Worm (Caenorhabditis elegans) whole organism, L2 larva: ENCODE results near the gene letm-1.

Experiments used
- C34F6.9 ChIP-seq: fragments of 150-350 bp; optimal IDR thresholded peaks from 2 replicates; lab custom pipeline; 2014; ENCODE audit warnings: missing biosample characterization, missing genetic modification characterization
- F13H6.1 ChIP-seq: sonication (generic microtip); optimal IDR thresholded peaks from 2 replicates; lab custom pipeline; 2016; ENCODE audit warnings: missing genetic modification characterization, missing compliant biosample characterization
- Y55F3AM.14 ChIP-seq: fragments of 200-800 bp; sonication (Bioruptor generic); optimal IDR thresholded peaks from 2 replicates; lab custom pipeline; 2018; ENCODE audit warnings: mild to moderate bottlenecking, missing genetic modification characterization, missing compliant biosample characterization
- ZK546.5 ChIP-seq: sonication (generic microtip); optimal IDR thresholded peaks from 2 replicates; lab custom pipeline; 2017; ENCODE audit warnings: missing biosample characterization, missing genetic modification characterization
- alr-1 ChIP-seq: fragments of 150-350 bp; optimal IDR thresholded peaks from 2 replicates; lab custom pipeline; 2014; ENCODE audit warnings: missing biosample characterization, missing genetic modification characterization
- ama-1 ChIP-seq: fragments of 150-350 bp; optimal IDR thresholded peaks from 2 replicates; lab custom pipeline; 2018; ENCODE audit warnings: inconsistent platforms
- blmp-1 ChIP-seq: sonication (generic microtip); optimal IDR thresholded peaks from 2 replicates; lab custom pipeline; 2017; ENCODE audit warnings: missing genetic modification characterization, mild to moderate bottlenecking, missing compliant biosample characterization, antibody characterized with exemption, moderate library complexity; ENCODE audit not compliant: insufficient read depth
- ceh-82 ChIP-seq: fragments of 150-350 bp; optimal IDR thresholded peaks from 2 replicates; lab custom pipeline; 2014; ENCODE audit warnings: missing biosample characterization, missing genetic modification characterization
- crh-2 ChIP-seq: sonication (generic microtip); optimal IDR thresholded peaks from 2 replicates; lab custom pipeline; 2017; ENCODE audit warnings: missing biosample characterization, missing genetic modification characterization
- dmd-4 ChIP-seq: sonication (generic microtip); optimal IDR thresholded peaks from 2 replicates; lab custom pipeline; 2017; ENCODE audit warnings: missing biosample characterization, missing genetic modification characterization
- egl-27 ChIP-seq: sonication (generic microtip); optimal IDR thresholded peaks from 3 replicates; lab custom pipeline; 2017; ENCODE audit warnings: missing biosample characterization, missing genetic modification reagents, missing genetic modification characterization
- elt-1 ChIP-seq: fragments of 150-350 bp; optimal IDR thresholded peaks from 2 replicates; lab custom pipeline; 2014; ENCODE audit warnings: missing biosample characterization, missing genetic modification characterization
- elt-3 ChIP-seq: sonication (generic microtip); optimal IDR thresholded peaks from 2 replicates; lab custom pipeline; 2017; ENCODE audit warnings: missing biosample characterization, missing genetic modification characterization
- fos-1 ChIP-seq: fragments of 150-350 bp; optimal IDR thresholded peaks from 2 replicates; lab custom pipeline; 2014; ENCODE audit warnings: missing biosample characterization, missing genetic modification characterization
- gmeb-1 ChIP-seq: fragments of 150-350 bp; optimal IDR thresholded peaks from 2 replicates; lab custom pipeline; 2014; ENCODE audit warnings: missing biosample characterization, missing genetic modification characterization
- lin-13 ChIP-seq: fragments of 150-350 bp; optimal IDR thresholded peaks from 2 replicates; lab custom pipeline; 2014; ENCODE audit warnings: missing biosample characterization, missing genetic modification reagents, missing genetic modification characterization
- lin-39 ChIP-seq: fragments of 150-350 bp; optimal IDR thresholded peaks from 2 replicates; lab custom pipeline; 2014; ENCODE audit warnings: missing biosample characterization, missing genetic modification reagents, missing genetic modification characterization
- mab-5 ChIP-seq: fragments of 150-350 bp; optimal IDR thresholded peaks from 2 replicates; lab custom pipeline; 2014; ENCODE audit warnings: missing biosample characterization, missing genetic modification characterization
- mbf-1 ChIP-seq: sonication (generic microtip); optimal IDR thresholded peaks from 2 replicates; lab custom pipeline; 2017; ENCODE audit warnings: missing biosample characterization, missing genetic modification characterization
- nhr-11 ChIP-seq: fragments of 150-350 bp; optimal IDR thresholded peaks from 2 replicates; lab custom pipeline; 2014; ENCODE audit warnings: missing biosample characterization, missing genetic modification characterization
- nhr-12 ChIP-seq: fragments of 150-350 bp; optimal IDR thresholded peaks from 2 replicates; lab custom pipeline; 2014; ENCODE audit warnings: missing biosample characterization, missing genetic modification characterization
- nhr-129 ChIP-seq: fragments of 150-350 bp; optimal IDR thresholded peaks from 2 replicates; lab custom pipeline; 2014; ENCODE audit warnings: missing biosample characterization, missing genetic modification characterization
- nhr-21 ChIP-seq: fragments of 150-350 bp; optimal IDR thresholded peaks from 2 replicates; lab custom pipeline; 2014; ENCODE audit warnings: missing biosample characterization, missing genetic modification characterization
- nhr-23 ChIP-seq: fragments of 150-350 bp; optimal IDR thresholded peaks from 2 replicates; lab custom pipeline; 2014; ENCODE audit warnings: missing biosample characterization, missing genetic modification reagents, missing genetic modification characterization
- nhr-237 ChIP-seq: fragments of 150-350 bp; optimal IDR thresholded peaks from 2 replicates; lab custom pipeline; 2014; ENCODE audit warnings: missing biosample characterization, missing genetic modification characterization
- nhr-25 ChIP-seq: fragments of 150-350 bp; sonication (generic microtip); optimal IDR thresholded peaks from 3 replicates; lab custom pipeline; 2014; ENCODE audit warnings: missing biosample characterization, missing genetic modification characterization
- nhr-6 ChIP-seq: fragments of 150-350 bp; optimal IDR thresholded peaks from 2 replicates; lab custom pipeline; 2014; ENCODE audit warnings: missing biosample characterization, missing genetic modification characterization
- nhr-77 ChIP-seq: fragments of 150-350 bp; optimal IDR thresholded peaks from 2 replicates; lab custom pipeline; 2014; ENCODE audit warnings: missing biosample characterization, missing genetic modification characterization
- peb-1 ChIP-seq: fragments of 150-350 bp; optimal IDR thresholded peaks from 2 replicates; lab custom pipeline; 2014; ENCODE audit warnings: missing biosample characterization, missing genetic modification characterization
- sem-4 ChIP-seq: fragments of 150-350 bp; optimal IDR thresholded peaks from 2 replicates; lab custom pipeline; 2014; ENCODE audit warnings: missing biosample characterization, missing genetic modification reagents, missing genetic modification characterization
- unc-55 ChIP-seq: fragments of 150-350 bp; sonication (generic microtip); optimal IDR thresholded peaks from 3 replicates; lab custom pipeline; 2014; ENCODE audit warnings: missing biosample characterization, missing genetic modification reagents, missing genetic modification characterization
- unc-62 ChIP-seq: fragments of 150-350 bp; optimal IDR thresholded peaks from 2 replicates; lab custom pipeline; 2014; ENCODE audit warnings: missing biosample characterization, missing genetic modification reagents, missing genetic modification characterization
- ztf-1 ChIP-seq: fragments of 200-800 bp; sonication (Bioruptor generic); conservative IDR thresholded peaks from 2 replicates; pipeline ENCODE4 v1.3.6; 2022; ENCODE audit warnings: missing genetic modification characterization, missing compliant biosample characterization
- ztf-11 ChIP-seq: sonication (generic microtip); optimal IDR thresholded peaks from 2 replicates; lab custom pipeline; 2017; ENCODE audit warnings: missing biosample characterization, missing genetic modification characterization
- ztf-4 ChIP-seq: fragments of 150-350 bp; optimal IDR thresholded peaks from 2 replicates; lab custom pipeline; 2014; ENCODE audit warnings: missing biosample characterization, missing genetic modification characterization

The letm-1 gene

DNA sequence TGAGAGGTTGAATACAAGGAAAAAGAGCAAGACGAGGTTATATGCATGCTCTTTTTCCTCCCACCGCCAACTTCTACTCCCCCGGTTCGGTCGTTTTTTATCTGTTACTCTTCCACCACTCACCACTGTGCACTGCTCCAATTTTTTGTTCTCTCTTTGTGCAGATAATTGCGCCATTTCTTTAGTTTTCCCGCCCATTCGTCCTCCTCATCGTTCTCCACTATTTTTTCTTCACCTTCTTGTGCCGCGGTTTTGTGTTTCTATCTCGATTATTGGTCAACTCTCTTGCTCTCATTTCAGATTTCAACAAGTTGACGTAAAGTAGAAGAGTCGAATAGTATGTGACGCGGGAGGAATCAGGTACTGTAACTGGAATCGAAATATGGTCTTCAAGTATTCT is 28.5 kb downstream of the letm-1 start, which contains the start of gene T01D3.1:
Gene T01D3.1, plus strand, starts transcription at position 301 of the 400 bp plus-strand sequence.
- TF ChIP-seq nhr-23 (tag; lab: Kevin White, UChicago), result no peak
- TF ChIP-seq crh-2 (tag; lab: Kevin White, UChicago), result no peak
- no peak for TF ChIP-seq elt-1

DNA sequence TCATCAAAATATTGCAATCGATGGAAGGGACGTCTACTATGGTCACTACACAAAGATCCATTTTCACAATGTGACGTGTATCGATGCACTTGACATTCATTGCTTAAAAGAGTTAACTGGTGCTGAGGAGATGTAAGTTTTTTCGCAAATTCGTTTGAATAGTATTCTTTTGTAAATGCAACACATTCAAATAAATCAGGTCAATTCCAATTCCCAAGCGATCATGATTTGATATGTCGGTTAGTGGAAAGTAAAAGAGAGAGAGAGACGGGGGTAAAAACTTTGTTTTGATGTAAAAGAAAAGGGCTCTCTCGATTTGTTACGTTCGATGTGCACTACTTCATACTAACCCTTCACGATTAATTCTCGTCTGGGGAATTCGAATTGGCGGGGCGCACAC is 29.2 kb downstream of the letm-1 start:
- TF ChIP-seq nhr-11, result no peak
- TF ChIP-seq nhr-21 (tag; lab: Kevin White, UChicago), result no peak
- TF ChIP-seq elt-3 (tag; lab: Kevin White, UChicago), result no peak
- no peak for TF ChIP-seq nhr-237 (tag; lab: Kevin White, UChicago)
- no peak for TF ChIP-seq ztf-11 (tag; lab: Kevin White, UChicago)
- TF ChIP-seq F13H6.1 (tag; lab: Kevin White, UChicago), result no peak
- TF ChIP-seq sem-4 (tag; lab: Kevin White, UChicago), result no peak
- no peak for TF ChIP-seq ztf-1 (GFP tag; lab: Robert Waterston, UW)
- no peak for TF ChIP-seq Y55F3AM.14 (GFP tag; lab: Kevin White, UChicago)
- no peak for TF ChIP-seq nhr-12 (tag; lab: Kevin White, UChicago)
- TF ChIP-seq nhr-23 (tag; lab: Kevin White, UChicago), result no peak
- TF ChIP-seq mbf-1, result no peak
- TF ChIP-seq ztf-4 (tag; lab: Kevin White, UChicago), result no peak
- TF ChIP-seq lin-13 (GFP tag; lab: Kevin White, UChicago), result no peak
- TF ChIP-seq unc-62 (GFP tag; lab: Kevin White, UChicago), result no peak
- no peak for TF ChIP-seq nhr-25 (tag; lab: Kevin White, UChicago)
- TF ChIP-seq nhr-77 (tag; lab: Kevin White, UChicago), result no peak
- TF ChIP-seq, all 48 proteins: peak for 0

DNA sequence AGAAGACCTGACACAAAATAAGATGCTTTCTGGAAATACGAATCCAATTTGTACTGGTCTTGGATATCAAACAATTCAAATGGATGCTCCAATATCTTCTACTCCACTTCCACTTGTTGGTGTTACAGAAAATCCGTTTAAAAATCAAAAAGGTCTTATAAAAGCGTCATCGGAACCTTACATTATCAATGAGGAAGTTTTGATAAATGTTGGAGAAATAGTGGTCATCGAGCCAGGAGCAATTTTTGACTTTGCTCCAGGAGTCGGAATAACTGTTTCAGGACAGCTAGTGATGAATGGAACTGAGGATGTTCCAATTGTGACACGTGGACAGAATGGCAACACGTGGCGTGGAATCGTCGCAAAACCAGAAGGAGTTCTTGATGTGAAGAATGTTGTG is 33.0 kb downstream of the letm-1 start:
- TF ChIP-seq ztf-1 (GFP tag; lab: Robert Waterston, UW) (no peak), peb-1 (tag; lab: Kevin White, UChicago) (no peak), lin-39 (tag; lab: Kevin White, UChicago) (no peak), nhr-23 (tag; lab: Kevin White, UChicago) (no peak), ama-1 (no peak), nhr-6 (tag; lab: Kevin White, UChicago) (no peak), mbf-1 (no peak), unc-62 (GFP tag; lab: Kevin White, UChicago) (no peak), blmp-1 (tag; lab: Kevin White, UChicago) (no peak), nhr-21 (tag; lab: Kevin White, UChicago) (no peak), Y55F3AM.14 (GFP tag; lab: Kevin White, UChicago) (no peak), egl-27 (tag; lab: Kevin White, UChicago) (no peak), ceh-82 (tag; lab: Kevin White, UChicago) (no peak), dmd-4 (tag; lab: Kevin White, UChicago) (no peak)

DNA sequence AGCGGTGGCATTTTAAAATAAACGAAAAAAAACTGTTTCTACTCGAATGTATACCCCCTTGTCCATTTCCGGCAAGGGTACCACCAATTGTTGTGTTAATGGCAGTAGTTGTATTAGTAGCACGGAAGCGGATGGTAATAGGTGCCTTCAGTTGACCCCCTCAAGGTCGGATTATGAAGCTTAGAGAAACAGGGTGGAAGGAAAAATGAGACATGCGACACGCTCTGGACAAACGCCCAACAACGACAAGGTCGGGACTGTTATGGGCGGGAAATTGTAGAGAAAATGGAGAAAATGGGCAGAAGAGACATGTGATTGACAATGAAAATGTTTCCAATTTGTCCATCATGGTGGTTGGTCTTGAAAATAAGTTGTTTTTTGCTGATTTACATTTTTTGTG is 42.9 kb downstream of the letm-1 start, which contains the start of gene T01D3.3:
Gene T01D3.3, plus strand, starts transcription at position 312 of the 400 bp plus-strand sequence.
- TF ChIP-seq blmp-1 (tag; lab: Kevin White, UChicago) (no peak), nhr-129 (tag; lab: Kevin White, UChicago) (peak; percentile 74), crh-2 (tag; lab: Kevin White, UChicago) (no peak), nhr-25 (tag; lab: Kevin White, UChicago) (peak; percentile 91), sem-4 (tag; lab: Kevin White, UChicago) (peak; percentile 37)

DNA sequence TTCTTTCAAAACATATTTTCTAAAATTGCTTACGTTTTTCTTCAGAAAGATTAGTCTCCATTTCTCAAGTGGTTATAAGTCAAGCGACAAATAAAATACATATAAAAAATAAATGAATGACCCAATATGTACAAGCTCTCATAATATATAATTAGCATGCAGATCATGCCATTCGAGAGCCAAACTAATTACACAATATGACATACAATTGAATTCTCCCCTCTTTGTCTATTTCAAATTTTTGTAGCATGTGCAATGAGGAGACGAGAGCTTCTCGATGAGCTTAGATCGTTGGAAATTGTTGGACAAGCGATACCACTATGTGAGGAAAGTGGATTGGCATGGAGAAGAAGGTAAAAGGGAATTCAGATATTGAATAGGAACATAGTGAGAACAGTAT is 46.2 kb downstream of the letm-1 start, which contains the start of gene hlh-34:
Gene hlh-34, minus strand, starts transcription at position 101 of the 400 bp plus-strand sequence.
- TF ChIP-seq fos-1 (no peak), ztf-4 (tag; lab: Kevin White, UChicago) (no peak), gmeb-1 (no peak), ZK546.5 (no peak), unc-55 (GFP tag; lab: Kevin White, UChicago) (no peak), C34F6.9 (tag; lab: Kevin White, UChicago) (no peak), sem-4 (tag; lab: Kevin White, UChicago) (no peak), unc-62 (GFP tag; lab: Kevin White, UChicago) (no peak), alr-1 (tag; lab: Kevin White, UChicago) (no peak), mab-5 (tag; lab: Kevin White, UChicago) (no peak), nhr-11 (no peak)
